Fruit fly (Drosophila melanogaster) S2 (cell line): Measurements from ENCODE around the gene rtp.

ENCODE experiments used
- CG8478 ChIP-seq: fragments of >200 bp; optimal IDR thresholded peaks from 2 replicates; lab custom pipeline; 2018
- CTCF ChIP-seq, 2 experiments: fragments of >200 bp; optimal IDR thresholded peaks; 2 replicates each; lab custom pipeline; 2018

- TF ChIP-seq CTCF (optimal IDR thresholded peaks at IDR 0.05; lab: Kevin White, UChicago) (no peak), CG8478 (lab: Kevin White, UChicago) (no peak)
Measured at dm6 chr3R:5268495-5268894, 31.4 kb upstream of the rtp start.
